Worm (Caenorhabditis elegans) whole organism, L2 larva: ENCODE measurements around the gene rsu-1.

Experiments
- ama-1 ChIP-seq: fragments of 150-350 bp; optimal IDR thresholded peaks from 2 replicates; lab custom pipeline; 2018; ENCODE audit warnings: inconsistent platforms
- blmp-1 ChIP-seq: sonication (generic microtip); optimal IDR thresholded peaks from 2 replicates; lab custom pipeline; 2017; ENCODE audit warnings: missing genetic modification characterization, mild to moderate bottlenecking, missing compliant biosample characterization, antibody characterized with exemption, moderate library complexity; ENCODE audit not compliant: insufficient read depth
- fos-1 ChIP-seq: fragments of 150-350 bp; optimal IDR thresholded peaks from 2 replicates; lab custom pipeline; 2014; ENCODE audit warnings: missing biosample characterization, missing genetic modification characterization
- lin-39 ChIP-seq: fragments of 150-350 bp; optimal IDR thresholded peaks from 2 replicates; lab custom pipeline; 2014; ENCODE audit warnings: missing biosample characterization, missing genetic modification reagents, missing genetic modification characterization
- mdl-1 ChIP-seq, 2 experiments: fragments of 150-350 bp in 1 of 2; sonication (generic microtip) in 1 of 2; optimal IDR thresholded peaks; 2 replicates each; lab custom pipeline; 2017; ENCODE audit warnings: missing biosample characterization in 2 of 2, missing genetic modification characterization in 2 of 2
- nhr-12 ChIP-seq: fragments of 150-350 bp; optimal IDR thresholded peaks from 2 replicates; lab custom pipeline; 2014; ENCODE audit warnings: missing biosample characterization, missing genetic modification characterization
- nhr-237 ChIP-seq: fragments of 150-350 bp; optimal IDR thresholded peaks from 2 replicates; lab custom pipeline; 2014; ENCODE audit warnings: missing biosample characterization, missing genetic modification characterization
- ztf-11 ChIP-seq: sonication (generic microtip); optimal IDR thresholded peaks from 2 replicates; lab custom pipeline; 2017; ENCODE audit warnings: missing biosample characterization, missing genetic modification characterization

ce11 chrIII:3468384-3468783, 3.4 kb upstream of the rsu-1 start:
- no peak for TF ChIP-seq ztf-11 (tag; lab: Kevin White, UChicago)
- TF ChIP-seq nhr-237 (tag; lab: Kevin White, UChicago): no peak
- no peak for TF ChIP-seq mdl-1 (tag; optimal IDR thresholded peaks at IDR 0.05; lab: Kevin White, UChicago)
- TF ChIP-seq nhr-12: no peak
- no peak for TF ChIP-seq blmp-1 (tag; lab: Kevin White, UChicago)
- no peak for TF ChIP-seq ama-1 (lab: Kevin White, UChicago)
- no peak for TF ChIP-seq lin-39 (tag; lab: Kevin White, UChicago)
- TF ChIP-seq fos-1 (tag; lab: Kevin White, UChicago): peak; percentile 39
